Worm (Caenorhabditis elegans): ENCODE data around the gene nhr-35.
A peak's percentile ranks its signal among the peaks of the same experiment; 100 is the strongest.

Gene nhr-35

DNA sequence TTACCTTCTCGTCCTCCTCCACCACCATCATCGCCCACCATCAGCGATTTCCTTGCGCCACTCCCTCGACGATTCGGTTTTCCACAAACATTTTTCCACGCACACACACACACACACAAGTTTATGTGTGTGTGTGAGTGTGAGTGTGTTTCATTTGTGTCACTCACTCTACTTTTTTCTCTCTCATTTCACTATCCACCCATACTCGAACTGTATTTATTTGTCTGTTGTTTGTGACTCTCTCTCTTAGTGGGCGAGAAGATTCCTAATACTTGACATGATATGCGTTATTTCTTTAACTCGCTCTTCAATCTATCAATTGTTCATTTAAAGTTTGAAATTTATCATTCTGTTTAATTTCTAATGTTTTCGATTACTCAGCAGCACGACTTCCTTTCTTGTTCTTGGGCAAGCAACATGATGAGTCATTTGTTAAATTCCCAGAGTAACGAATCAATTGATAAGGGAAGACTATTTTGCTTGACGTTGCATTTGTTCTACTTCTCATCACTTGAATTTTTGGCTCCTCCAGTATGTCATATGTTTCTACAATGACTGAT is 25.3 kb upstream of the nhr-35 start (continued):
- TF ChIP-seq mep-1 (tag; optimal IDR thresholded peaks at IDR 0.05) (peak; percentile 43), lin-14 (GFP tag; optimal IDR thresholded peaks at IDR 0.05) (peak; percentile 66), blmp-1 (tag; optimal IDR thresholded peaks at IDR 0.05) (peak; percentile 71), nhr-71 (tag; optimal IDR thresholded peaks at IDR 0.05) (peak; percentile 6), unc-86 (tag; optimal IDR thresholded peaks at IDR 0.05) (no peak), lin-35 (GFP tag; optimal IDR thresholded peaks at IDR 0.05) (peak in 1 of 2 experiments; percentile 52), lsy-2 (tag; optimal IDR thresholded peaks at IDR 0.05) (peak in 1 of 2 experiments; percentile 51)

DNA sequence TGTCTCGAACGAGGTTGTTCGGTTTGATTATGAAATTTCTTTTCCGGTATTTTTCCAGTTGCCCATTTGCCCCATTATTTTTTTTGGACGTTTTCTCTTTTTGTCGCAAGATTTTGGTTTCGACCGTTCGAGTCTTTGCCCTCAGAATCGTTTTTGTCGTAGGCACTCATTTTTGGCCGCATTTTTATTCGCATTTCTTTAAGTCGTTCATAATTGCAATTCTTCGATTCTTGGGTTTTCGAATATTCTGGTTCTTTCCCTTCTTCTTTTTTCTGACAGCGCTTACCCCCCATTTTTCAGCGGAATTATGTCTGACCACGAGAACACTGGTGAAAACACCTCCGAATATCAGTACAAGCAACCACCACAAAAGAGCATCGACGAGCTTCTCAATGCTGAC is 24.3 kb upstream of the nhr-35 start, which contains the start of gene rhi-1:
Gene rhi-1, plus strand, starts transcription at position 301 of the 400 bp plus-strand sequence.
- TF ChIP-seq C34B4.2 (tag; optimal IDR thresholded peaks at IDR 0.05) (no peak), efl-1 (optimal IDR thresholded peaks at IDR 0.05) (no peak), efl-1 (GFP tag; optimal IDR thresholded peaks at IDR 0.05 in 1 of 2) (peak in 1 of 2 experiments; percentile 47), lin-35 (GFP tag; optimal IDR thresholded peaks at IDR 0.05) (peak in 1 of 2 experiments; percentile 1)

DNA sequence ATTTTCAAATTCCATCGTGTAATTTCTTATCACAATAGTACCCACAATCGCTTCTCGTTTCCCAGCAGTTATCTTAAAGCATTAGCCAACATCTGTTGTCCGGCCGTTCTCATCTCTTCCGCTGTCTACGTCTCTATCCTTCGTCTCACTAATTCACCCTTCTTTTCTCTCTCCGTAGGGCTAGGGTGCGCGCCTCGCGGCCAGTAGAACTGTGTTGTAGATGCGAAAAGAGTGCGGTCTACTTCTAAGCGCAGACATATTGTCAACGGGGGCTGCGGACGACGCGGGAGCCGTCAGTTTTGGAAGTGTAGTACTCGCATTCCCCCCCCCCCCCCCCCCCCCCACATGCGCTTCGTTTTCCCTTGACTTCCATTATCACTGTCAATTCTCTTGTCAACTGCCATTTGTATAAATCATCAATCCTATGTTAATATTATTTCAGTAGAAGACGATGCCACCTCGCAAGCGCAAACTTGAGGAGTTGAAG is 18.8 kb upstream of the nhr-35 start, which contains the start of gene spr-3:
Gene spr-3, plus strand, starts transcription at position 437 of the 487 bp plus-strand sequence.
- no peak for TF ChIP-seq efl-1 (optimal IDR thresholded peaks at IDR 0.05)
- no peak for TF ChIP-seq efl-1 (GFP tag; optimal IDR thresholded peaks at IDR 0.05 in 1 of 2)
- TF ChIP-seq nhr-11 (tag; optimal IDR thresholded peaks at IDR 0.05) = no peak
- no peak for TF ChIP-seq ama-1 (optimal IDR thresholded peaks at IDR 0.05)
- no peak for TF ChIP-seq nhr-12 (tag; optimal IDR thresholded peaks at IDR 0.05)
- TF ChIP-seq egl-13 (tag; optimal IDR thresholded peaks at IDR 0.05) = no peak
- peak; percentile 32 for TF ChIP-seq lin-14 (GFP tag; optimal IDR thresholded peaks at IDR 0.05)
- TF ChIP-seq lin-39 (tag; optimal IDR thresholded peaks at IDR 0.05) = no peak
- TF ChIP-seq blmp-1 (tag; optimal IDR thresholded peaks at IDR 0.05) = peak; percentile 52
- TF ChIP-seq elt-2 (tag; optimal IDR thresholded peaks at IDR 0.05) = no peak
- TF ChIP-seq sox-4 (tag; optimal IDR thresholded peaks at IDR 0.05) = no peak
- peak; percentile 17 for TF ChIP-seq xbp-1 (tag; optimal IDR thresholded peaks at IDR 0.05)
- no peak for TF ChIP-seq lin-35 (GFP tag; optimal IDR thresholded peaks at IDR 0.05)
- TF ChIP-seq mdl-1 (tag; optimal IDR thresholded peaks at IDR 0.05) = no peak

DNA sequence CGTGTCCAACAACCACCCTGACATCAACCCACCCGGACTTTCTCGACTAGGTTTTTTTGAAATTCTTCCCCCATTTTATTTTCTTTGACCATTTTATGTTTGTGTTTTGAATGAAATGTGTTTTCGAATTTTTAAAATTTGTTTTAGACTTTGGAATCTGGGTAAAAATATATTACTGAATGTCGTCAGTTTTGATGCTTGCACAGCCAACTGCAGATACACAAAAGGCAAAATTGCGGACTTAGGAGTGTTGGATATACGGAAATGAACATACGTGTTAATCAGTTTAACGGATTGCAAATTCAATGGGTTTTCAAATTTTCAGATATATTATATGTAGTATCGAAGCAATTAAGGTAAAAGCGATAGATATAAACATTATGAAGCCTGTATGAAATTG is 15.7 kb upstream of the nhr-35 start:
- TF ChIP-seq efl-1 (optimal IDR thresholded peaks at IDR 0.05) (peak in 1 of 2 experiments; percentile 14), efl-1 (GFP tag; optimal IDR thresholded peaks at IDR 0.05 in 1 of 2) (peak in 1 of 2 experiments; percentile 82), nhr-47 (tag; optimal IDR thresholded peaks at IDR 0.05) (peak; percentile 29), snu-23 (GFP tag; optimal IDR thresholded peaks at IDR 0.05) (peak; percentile 35), jun-1 (tag; optimal IDR thresholded peaks at IDR 0.05) (no peak), lin-35 (GFP tag; optimal IDR thresholded peaks at IDR 0.05) (peak in 1 of 2 experiments; percentile 14), nhr-28 (tag; optimal IDR thresholded peaks at IDR 0.05) (no peak), xbp-1 (tag; optimal IDR thresholded peaks at IDR 0.05) (peak; percentile 86), blmp-1 (tag; optimal IDR thresholded peaks at IDR 0.05) (peak; percentile 58), nhr-20 (tag; optimal IDR thresholded peaks at IDR 0.05) (peak; percentile 23), lsy-2 (tag; optimal IDR thresholded peaks at IDR 0.05) (peak in 1 of 2 experiments; percentile 42), lin-39 (tag; optimal IDR thresholded peaks at IDR 0.05) (no peak), lin-14 (GFP tag; optimal IDR thresholded peaks at IDR 0.05) (peak; percentile 29), C16A3.4 (tag; optimal IDR thresholded peaks at IDR 0.05) (peak; percentile 26), nhr-71 (tag; optimal IDR thresholded peaks at IDR 0.05) (peak; percentile 32), F16B12.6 (tag; optimal IDR thresholded peaks at IDR 0.05) (peak; percentile 82), zip-4 (GFP tag; optimal IDR thresholded peaks at IDR 0.05) (no peak), unc-98 (GFP tag; IDR thresholded peaks at IDR 0.05) (no peak), mep-1 (tag; optimal IDR thresholded peaks at IDR 0.05) (peak; percentile 57), tbx-2 (tag; optimal IDR thresholded peaks at IDR 0.05) (peak; percentile 18), C04F5.9 (tag; optimal IDR thresholded peaks at IDR 0.05) (no peak), nhr-85 (tag) (peak; percentile 62), swsn-7 (tag; optimal IDR thresholded peaks at IDR 0.05) (peak; percentile 2)

DNA sequence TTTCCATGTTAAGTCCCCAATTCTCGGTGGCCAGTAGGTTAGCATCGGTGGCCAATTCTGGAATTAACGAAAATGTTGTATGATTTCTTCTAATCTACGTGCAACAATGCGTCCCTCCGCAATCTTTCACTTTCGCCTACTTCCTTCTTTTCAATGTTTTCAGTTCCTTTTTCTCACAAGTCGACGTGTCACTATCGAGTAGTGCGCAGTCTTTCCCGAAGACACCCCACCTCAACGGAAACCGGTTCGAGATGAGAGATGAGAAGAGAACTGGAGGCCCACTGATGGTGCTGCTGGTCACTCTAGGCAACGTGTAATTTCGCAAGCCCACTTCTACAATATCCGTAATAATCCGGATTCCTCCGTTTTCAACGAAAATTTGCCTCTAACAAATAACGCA is 12.5 kb upstream of the nhr-35 start:
- TF ChIP-seq xbp-1 (tag; optimal IDR thresholded peaks at IDR 0.05) = peak; percentile 97
- peak; percentile 55 for TF ChIP-seq grh-1 (GFP tag; IDR thresholded peaks at IDR 0.05)
- TF ChIP-seq snu-23 (GFP tag; optimal IDR thresholded peaks at IDR 0.05) = peak; percentile 31
- TF ChIP-seq lin-14 (GFP tag; optimal IDR thresholded peaks at IDR 0.05) = peak; percentile 67
- peak; percentile 33 for TF ChIP-seq mep-1 (tag; optimal IDR thresholded peaks at IDR 0.05)
- TF ChIP-seq snpc-4 (tag; optimal IDR thresholded peaks at IDR 0.05) = no peak
- TF ChIP-seq nhr-85 (tag) = peak; percentile 74
- peak; percentile 98 for TF ChIP-seq blmp-1 (tag; optimal IDR thresholded peaks at IDR 0.05)
- TF ChIP-seq dpl-1 (GFP tag; optimal IDR thresholded peaks at IDR 0.05) = no peak
- peak in 1 of 2 experiments; percentile 19 for TF ChIP-seq lin-35 (GFP tag; optimal IDR thresholded peaks at IDR 0.05)
- TF ChIP-seq ztf-4 (tag; optimal IDR thresholded peaks at IDR 0.05) = peak; percentile 5
- no peak for TF ChIP-seq nhr-237 (tag; optimal IDR thresholded peaks at IDR 0.05)
- TF ChIP-seq elt-3 (tag; optimal IDR thresholded peaks at IDR 0.05) = peak in 3 of 6 experiments; percentile 26 to 72 (median 41)
- TF ChIP-seq egl-27 (tag; optimal IDR thresholded peaks at IDR 0.05) = peak in 1 of 2 experiments; percentile 25
- TF ChIP-seq rnt-1 (tag; optimal IDR thresholded peaks at IDR 0.05) = no peak
- TF ChIP-seq sptf-1 (tag; optimal IDR thresholded peaks at IDR 0.05) = no peak
- peak; percentile 36 for TF ChIP-seq nhr-20 (tag; optimal IDR thresholded peaks at IDR 0.05)
- peak; percentile 16 for TF ChIP-seq nhr-71 (tag; optimal IDR thresholded peaks at IDR 0.05)
- TF ChIP-seq sox-4 (tag; optimal IDR thresholded peaks at IDR 0.05) = no peak
